Fruit fly (Drosophila melanogaster) whole organism, adult: ENCODE measurements around the gene Glut4EF.
A peak's percentile ranks its signal among the peaks of the same experiment; 100 is the strongest.

Experiments used
- CG11617 ChIP-seq: fragments of 200-800 bp; sonication (Bioruptor generic); optimal IDR thresholded peaks from 2 replicates; lab custom pipeline; 2017; ENCODE audit warnings: mild to moderate bottlenecking, missing biosample characterization, missing genetic modification reagents, missing genetic modification characterization
- CG12768 ChIP-seq: fragments of 200-800 bp; sonication (Bioruptor generic); optimal IDR thresholded peaks from 2 replicates; lab custom pipeline; 2017; ENCODE audit warnings: missing biosample characterization, missing genetic modification characterization, mild to moderate bottlenecking, moderate library complexity, missing genetic modification reagents
- CG14711 ChIP-seq: fragments of 200-800 bp; sonication (Bioruptor generic); optimal IDR thresholded peaks from 2 replicates; lab custom pipeline; 2018; ENCODE audit warnings: missing biosample characterization, mild to moderate bottlenecking, missing genetic modification characterization, moderate library complexity
- CG1620 ChIP-seq: fragments of 200-800 bp; sonication (Bioruptor generic); optimal IDR thresholded peaks from 2 replicates; lab custom pipeline; 2016; ENCODE audit warnings: missing biosample characterization, missing genetic modification characterization
- CG33017 ChIP-seq: fragments of 200-800 bp; sonication (Bioruptor generic); optimal IDR thresholded peaks from 2 replicates; lab custom pipeline; 2018; ENCODE audit warnings: missing biosample characterization, mild to moderate bottlenecking, missing genetic modification characterization, moderate library complexity
- CG5204 ChIP-seq: fragments of 200-800 bp; sonication (Bioruptor generic); optimal IDR thresholded peaks from 2 replicates; lab custom pipeline; 2016; ENCODE audit warnings: missing biosample characterization, missing genetic modification characterization
- CG7045 ChIP-seq: fragments of 200-800 bp; sonication (Bioruptor generic); optimal IDR thresholded peaks from 2 replicates; lab custom pipeline; 2017; ENCODE audit warnings: missing biosample characterization, mild to moderate bottlenecking, missing genetic modification characterization
- CG7101 ChIP-seq: fragments of 200-800 bp; sonication (Bioruptor generic); optimal IDR thresholded peaks from 2 replicates; lab custom pipeline; 2018; ENCODE audit warnings: missing biosample characterization, mild to moderate bottlenecking, missing genetic modification characterization, moderate library complexity
- Clk ChIP-seq: fragments of 200-800 bp; sonication (Bioruptor generic); optimal IDR thresholded peaks from 2 replicates; lab custom pipeline; 2017; ENCODE audit warnings: missing biosample characterization, missing genetic modification characterization
- Crg-1 ChIP-seq: fragments of 200-800 bp; sonication (Bioruptor generic); optimal IDR thresholded peaks from 2 replicates; lab custom pipeline; 2016; ENCODE audit warnings: missing biosample characterization, missing genetic modification characterization
- Hr96 ChIP-seq: fragments of 200-800 bp; sonication (Bioruptor generic); optimal IDR thresholded peaks from 2 replicates; lab custom pipeline; 2016; ENCODE audit warnings: missing biosample characterization, missing genetic modification characterization
- Mnt ChIP-seq: fragments of 200-800 bp; sonication (Bioruptor generic); optimal IDR thresholded peaks from 2 replicates; lab custom pipeline; 2016; ENCODE audit warnings: missing biosample characterization, mild to moderate bottlenecking, missing genetic modification characterization
- bab1 ChIP-seq: fragments of 200-800 bp; sonication (Bioruptor generic); optimal IDR thresholded peaks from 3 replicates; lab custom pipeline; 2019; ENCODE audit warnings: missing biosample characterization, mild to moderate bottlenecking, missing genetic modification characterization, moderate library complexity
- cic ChIP-seq: fragments of 200-800 bp; sonication (Bioruptor generic); optimal IDR thresholded peaks from 2 replicates; lab custom pipeline; 2017; ENCODE audit warnings: missing biosample characterization, mild to moderate bottlenecking, missing genetic modification characterization, moderate library complexity
- cnc ChIP-seq, 2 experiments: fragments of >200 bp; optimal IDR thresholded peaks; 2 replicates each; lab custom pipeline; 2017
- kay ChIP-seq: fragments of 200-800 bp; sonication (Bioruptor generic); peaks from one replicate; lab custom pipeline; 2016; ENCODE audit warnings: missing biosample characterization, missing genetic modification characterization, borderline replicate concordance
- ovo ChIP-seq: fragments of 200-800 bp; sonication (Bioruptor generic); optimal IDR thresholded peaks from 2 replicates; lab custom pipeline; 2016; ENCODE audit warnings: missing biosample characterization, missing genetic modification characterization
- pad ChIP-seq: fragments of 200-800 bp; sonication (Bioruptor generic); optimal IDR thresholded peaks from 3 replicates; lab custom pipeline; 2017; ENCODE audit warnings: missing biosample characterization, missing genetic modification characterization, mild to moderate bottlenecking, moderate library complexity, missing genetic modification reagents
- tj ChIP-seq: fragments of 200-800 bp; sonication (Bioruptor generic); optimal IDR thresholded peaks from 3 replicates; lab custom pipeline; 2017; ENCODE audit warnings: missing biosample characterization, mild to moderate bottlenecking, missing genetic modification characterization, moderate library complexity
- toe ChIP-seq: fragments of 200-800 bp; sonication (Bioruptor generic); optimal IDR thresholded peaks from 2 replicates; lab custom pipeline; 2016; ENCODE audit warnings: missing biosample characterization, missing genetic modification characterization

Glut4EF gene

dm6 chr3R:9918009-9918408 is 43.5 kb downstream of the Glut4EF start:
- TF ChIP-seq CG14711 (no peak), CG11617 (GFP tag; lab: Kevin White, UChicago) (no peak), bab1 (GFP tag; lab: Kevin White, UChicago) (no peak), CG7045 (GFP tag; lab: Kevin White, UChicago) (no peak), cnc (optimal IDR thresholded peaks at IDR 0.05; lab: Kevin White, UChicago) (no peak), CG12768 (GFP tag; lab: Kevin White, UChicago) (no peak), Clk (no peak), cic (GFP tag; lab: Kevin White, UChicago) (no peak), CG1620 (GFP tag; lab: Kevin White, UChicago) (no peak)

DNA sequence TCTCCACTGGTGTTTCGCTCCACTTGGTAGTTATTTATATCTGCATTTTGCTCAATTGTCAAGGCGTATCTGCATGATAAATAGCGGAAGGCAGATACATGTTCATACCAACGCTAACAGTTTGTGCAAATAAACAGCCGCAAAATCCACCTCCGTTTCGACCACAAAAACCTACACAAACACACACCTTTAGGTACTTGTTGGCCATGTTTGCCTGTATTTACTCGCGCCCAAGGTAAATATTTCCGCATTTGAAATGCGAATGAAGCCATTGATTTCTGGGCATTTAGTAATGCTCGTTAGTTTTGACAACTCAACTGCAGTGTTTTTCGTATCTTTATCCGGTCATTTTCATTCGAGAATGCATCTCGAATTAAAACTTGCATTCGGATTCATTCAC is 44.3 kb downstream of the Glut4EF start:
- TF ChIP-seq Crg-1 (GFP tag; lab: Kevin White, UChicago) (peak; percentile 21), pad (no peak)

dm6 chr3R:9924485-9924884 is 50.0 kb downstream of the Glut4EF start:
- no peak for TF ChIP-seq CG14711

- TF ChIP-seq CG11617 (GFP tag; lab: Kevin White, UChicago) (no peak), CG1620 (GFP tag; lab: Kevin White, UChicago) (no peak), CG14711 (no peak), bab1 (GFP tag; lab: Kevin White, UChicago) (no peak)
Observed at dm6 chr3R:9925256-9925655, 50.8 kb downstream of the Glut4EF start.

- TF ChIP-seq ovo (no peak), CG7045 (GFP tag; lab: Kevin White, UChicago) (no peak), Hr96 (no peak), Crg-1 (GFP tag; lab: Kevin White, UChicago) (no peak), CG5204 (GFP tag; lab: Kevin White, UChicago) (no peak), cic (GFP tag; lab: Kevin White, UChicago) (no peak), CG1620 (GFP tag; lab: Kevin White, UChicago) (no peak), Clk (no peak), CG7101 (tag; lab: Kevin White, UChicago) (no peak), CG14711 (no peak), bab1 (GFP tag; lab: Kevin White, UChicago) (no peak), CG33017 (tag; lab: Kevin White, UChicago) (no peak), cnc (optimal IDR thresholded peaks at IDR 0.05; lab: Kevin White, UChicago) (no peak), pad (no peak), toe (GFP tag; lab: Kevin White, UChicago) (no peak), tj (GFP tag; lab: Kevin White, UChicago) (no peak), kay (no peak), CG12768 (GFP tag; lab: Kevin White, UChicago) (no peak), Mnt (no peak), CG11617 (GFP tag; lab: Kevin White, UChicago) (no peak)
Observed at dm6 chr3R:9926856-9927822, 52.7 kb downstream of the Glut4EF start.

dm6 chr3R:9928205-9929008 is 53.9 kb downstream of the Glut4EF start:
- TF ChIP-seq CG7045 (GFP tag; lab: Kevin White, UChicago) (peak; percentile 56), CG7101 (tag; lab: Kevin White, UChicago) (peak; percentile 41), CG14711 (no peak), Crg-1 (GFP tag; lab: Kevin White, UChicago) (no peak), kay (no peak), CG12768 (GFP tag; lab: Kevin White, UChicago) (peak; percentile 77), CG5204 (GFP tag; lab: Kevin White, UChicago) (no peak), pad (peak; percentile 50), CG1620 (GFP tag; lab: Kevin White, UChicago) (no peak), cic (GFP tag; lab: Kevin White, UChicago) (peak; percentile 90), CG33017 (tag; lab: Kevin White, UChicago) (peak; percentile 59), cnc (optimal IDR thresholded peaks at IDR 0.05; lab: Kevin White, UChicago) (no peak), bab1 (GFP tag; lab: Kevin White, UChicago) (peak; percentile 30), tj (GFP tag; lab: Kevin White, UChicago) (no peak), CG11617 (GFP tag; lab: Kevin White, UChicago) (peak; percentile 46), Clk (peak; percentile 45), Mnt (peak; percentile 70), Hr96 (peak; percentile 34), ovo (no peak), toe (GFP tag; lab: Kevin White, UChicago) (no peak)
